Fruit fly (Drosophila melanogaster) whole organism: ENCODE measurements around the gene CG7551.

Experiments used
- CG8478 ChIP-seq: fragments of >200 bp; optimal IDR thresholded peaks from 2 replicates; lab custom pipeline; 2018; ENCODE audit warnings: inconsistent platforms
- Dll ChIP-seq: fragments of >200 bp; optimal IDR thresholded peaks from 2 replicates; lab custom pipeline; 2017
- pan ChIP-seq: fragments of >200 bp; optimal IDR thresholded peaks from 2 replicates; lab custom pipeline; 2017
- psq ChIP-seq: fragments of >200 bp; optimal IDR thresholded peaks from 2 replicates; lab custom pipeline; 2017
- usp ChIP-seq: fragments of >200 bp; optimal IDR thresholded peaks from 2 replicates; lab custom pipeline; 2017; ENCODE audit warnings: missing biosample characterization, missing genetic modification characterization, mixed read lengths

dm6 chr3L:11434112-11434511 is 24.2 kb upstream of the CG7551 start:
- TF ChIP-seq CG8478: no peak
- TF ChIP-seq usp: no peak
- TF ChIP-seq psq (lab: Kevin White, UChicago): no peak
- TF ChIP-seq Dll (lab: Kevin White, UChicago): no peak
- no peak for TF ChIP-seq pan
